Worm (Caenorhabditis elegans): ENCODE measurements around the gene vwa-8.

vwa-8 gene

DNA sequence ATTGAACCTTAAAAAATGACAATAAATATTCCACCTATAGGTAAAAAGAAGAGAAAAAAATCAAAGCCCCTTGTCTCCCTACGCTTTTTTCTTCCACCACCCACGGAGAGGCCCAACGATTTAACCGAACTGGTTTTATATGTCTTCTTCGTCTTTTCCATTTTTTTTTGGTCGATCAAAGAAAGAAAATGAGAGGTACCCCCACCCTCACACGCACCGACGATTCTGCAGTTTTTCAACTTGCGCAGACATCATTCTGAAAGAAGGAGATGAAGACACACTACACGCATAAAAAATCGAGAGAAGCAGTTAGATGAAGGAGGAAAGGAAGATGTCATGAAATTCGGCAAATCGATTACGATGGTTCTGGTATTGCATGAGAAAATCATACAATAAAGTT, 23.1 kb downstream of the vwa-8 start:
- TF ChIP-seq hmg-20 (GFP tag; IDR thresholded peaks at IDR 0.05) (no peak), Y53F4B.3 (GFP tag; IDR thresholded peaks at IDR 0.05) (no peak), nfyb-1 (GFP tag; IDR thresholded peaks at IDR 0.05) (no peak), C06A6.2 (GFP tag; conservative IDR thresholded peaks at IDR 0.05) (no peak), lag-1 (GFP tag; IDR thresholded peaks at IDR 0.05) (no peak), F37B4.10 (GFP tag; IDR thresholded peaks at IDR 0.05) (no peak), lin-54 (GFP tag; optimal IDR thresholded peaks at IDR 0.05) (no peak), lsy-27 (tag; optimal IDR thresholded peaks at IDR 0.05; ENCODE audit: borderline replicate concordance, insufficient read depth) (no peak), ceh-40 (GFP tag; IDR thresholded peaks at IDR 0.05) (no peak), lin-26 (GFP tag; IDR thresholded peaks at IDR 0.05) (no peak), ztf-25 (GFP tag; IDR thresholded peaks at IDR 0.05) (no peak), T07F8.4 (tag; optimal IDR thresholded peaks at IDR 0.05) (no peak), ekl-4 (GFP tag; IDR thresholded peaks at IDR 0.05) (no peak), gei-17 (GFP tag; optimal IDR thresholded peaks at IDR 0.05) (no peak)

DNA sequence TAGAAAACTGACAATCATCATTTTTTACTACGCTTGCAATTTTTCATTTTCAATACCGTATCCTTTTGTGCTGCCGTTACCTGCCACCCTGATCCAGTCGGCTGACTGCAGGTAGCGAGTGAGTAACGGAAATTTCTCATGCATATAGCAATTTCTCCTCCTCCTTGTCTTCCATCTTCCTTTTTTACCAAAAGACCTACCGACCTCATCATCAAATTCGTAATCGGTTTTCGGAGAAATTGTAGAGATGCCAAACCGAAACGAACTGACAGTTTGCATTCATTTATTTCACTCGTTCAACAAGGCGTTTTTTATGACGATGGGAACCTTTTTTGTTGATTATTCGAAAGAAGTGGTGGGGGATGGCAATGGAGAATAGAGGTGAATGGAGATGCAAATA, 25.0 kb downstream of the vwa-8 start:
- TF ChIP-seq rpc-1 (optimal IDR thresholded peaks at IDR 0.05): no peak
- no peak for TF ChIP-seq rpc-1 (tag; optimal IDR thresholded peaks at IDR 0.05)
- no peak for TF ChIP-seq B0261.1 (tag; optimal IDR thresholded peaks at IDR 0.05)
- no peak for TF ChIP-seq ceh-40 (GFP tag; IDR thresholded peaks at IDR 0.05)
- TF ChIP-seq Y56A3A.18 (GFP tag; IDR thresholded peaks at IDR 0.05): no peak
- TF ChIP-seq repo-1 (tag; optimal IDR thresholded peaks at IDR 0.05): no peak
- no peak for TF ChIP-seq let-607 (tag; optimal IDR thresholded peaks at IDR 0.05)
- no peak for TF ChIP-seq him-1 (tag; optimal IDR thresholded peaks at IDR 0.05)
- no peak for TF ChIP-seq unc-62 (GFP tag; optimal IDR thresholded peaks at IDR 0.05)
- TF ChIP-seq mes-4 (tag; optimal IDR thresholded peaks at IDR 0.05): no peak
- TF ChIP-seq akir-1 (GFP tag; optimal IDR thresholded peaks at IDR 0.05): no peak
- no peak for TF ChIP-seq K12H6.12 (tag; optimal IDR thresholded peaks at IDR 0.05)
- no peak for TF ChIP-seq nfya-1 (tag; optimal IDR thresholded peaks at IDR 0.05; ENCODE audit: borderline replicate concordance, insufficient read depth)
- no peak for TF ChIP-seq hlh-26 (GFP tag; conservative IDR thresholded peaks at IDR 0.05)
- TF ChIP-seq egl-18 (GFP tag; IDR thresholded peaks at IDR 0.05): no peak
- no peak for TF ChIP-seq F49E8.2 (tag; optimal IDR thresholded peaks at IDR 0.05; ENCODE audit: insufficient read depth)
- no peak for TF ChIP-seq bed-1 (GFP tag; IDR thresholded peaks at IDR 0.05)

DNA sequence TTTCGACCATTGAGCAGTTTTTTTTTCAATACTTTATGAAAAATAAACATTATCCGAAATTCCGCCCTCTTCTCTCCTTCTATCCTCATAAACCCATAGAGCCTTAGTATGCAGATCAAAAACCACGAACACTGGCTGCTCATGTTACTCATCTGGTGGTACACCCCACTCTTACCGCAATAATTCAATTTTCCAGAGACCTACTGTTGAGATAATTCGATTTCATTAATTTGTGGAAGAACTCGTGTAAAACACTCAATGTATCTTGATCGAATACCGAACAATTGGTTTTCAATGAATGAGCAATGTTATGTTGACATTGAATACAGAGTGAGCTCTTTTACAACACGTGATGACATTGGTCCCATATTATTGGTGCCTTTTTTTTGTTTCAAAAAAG, 30.2 kb downstream of the vwa-8 start:
- TF ChIP-seq chd-7 (tag; optimal IDR thresholded peaks at IDR 0.05) (no peak), ztf-26 (tag; optimal IDR thresholded peaks at IDR 0.05) (no peak), lin-35 (GFP tag; optimal IDR thresholded peaks at IDR 0.05) (no peak), nhr-80 (tag; optimal IDR thresholded peaks at IDR 0.05) (no peak)

DNA sequence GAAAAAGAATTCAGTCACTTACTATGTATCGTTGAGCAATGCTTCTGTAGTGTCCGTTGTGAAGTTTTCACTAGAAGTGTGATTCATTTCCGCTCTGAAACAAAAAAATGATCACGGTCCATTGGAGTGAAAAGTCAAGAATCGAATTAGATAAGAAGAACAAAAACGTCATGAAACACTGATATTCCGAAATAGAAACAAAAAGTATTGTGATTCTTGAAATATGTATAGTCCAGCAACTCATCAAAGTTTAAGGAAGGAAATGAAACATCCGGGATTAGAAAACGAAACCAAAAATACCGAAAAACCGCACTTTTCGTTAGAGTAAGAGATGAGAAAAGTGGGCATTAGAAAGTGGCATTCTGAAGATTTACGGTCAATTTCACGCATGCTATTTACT, 41.3 kb downstream of the vwa-8 start, which contains the start of gene npr-10:
Gene npr-10 (minus strand): TSS at position 101 of the 400 bp plus-strand sequence.
- TF ChIP-seq bed-2 (GFP tag; IDR thresholded peaks at IDR 0.05) (no peak), die-1 (tag; optimal IDR thresholded peaks at IDR 0.05) (no peak), ztf-6 (GFP tag; IDR thresholded peaks at IDR 0.05) (no peak), xnd-1 (tag; optimal IDR thresholded peaks at IDR 0.05) (no peak), K11D2.4 (GFP tag; IDR thresholded peaks at IDR 0.05) (no peak)
